Worm (Caenorhabditis elegans): ENCODE data around the gene nspe-2.

Gene nspe-2

DNA sequence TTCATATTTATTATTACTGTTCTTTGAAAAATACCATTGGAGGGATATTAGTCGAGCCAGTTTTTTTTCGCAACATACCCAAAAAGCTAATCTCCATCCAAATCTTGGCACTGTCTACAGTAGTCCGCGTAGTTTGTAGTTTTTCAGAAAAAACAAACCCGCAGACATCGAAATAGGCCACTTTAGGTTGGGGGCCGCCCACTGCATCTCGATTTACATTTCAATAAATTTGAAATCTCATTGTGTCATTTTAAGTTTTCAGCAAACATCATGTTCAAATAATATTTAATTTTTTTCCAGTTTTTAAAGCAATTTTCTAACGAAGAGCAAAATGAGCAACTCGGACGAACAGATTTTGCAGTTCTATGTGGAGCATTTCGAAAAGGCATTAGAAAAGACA, 21.2 kb upstream of the nspe-2 start, which contains the start of gene nhr-235:
Gene nhr-235 (plus strand): TSS at position 301 of the 400 bp plus-strand sequence.
- TF ChIP-seq lin-13 (tag; optimal IDR thresholded peaks at IDR 0.05) (no peak), nhr-237 (tag; optimal IDR thresholded peaks at IDR 0.05) (no peak), mab-5 (tag; optimal IDR thresholded peaks at IDR 0.05) (no peak), nhr-12 (tag; optimal IDR thresholded peaks at IDR 0.05) (no peak), sem-2 (GFP tag; optimal IDR thresholded peaks at IDR 0.05) (no peak), mls-2 (tag; optimal IDR thresholded peaks at IDR 0.05) (no peak), pha-4 (tag; optimal IDR thresholded peaks at IDR 0.05) (no peak), ceh-43 (GFP tag; optimal IDR thresholded peaks at IDR 0.05) (no peak), elt-1 (tag; optimal IDR thresholded peaks at IDR 0.05; ENCODE audit: borderline replicate concordance, insufficient read depth) (no peak), unc-62 (GFP tag; optimal IDR thresholded peaks at IDR 0.05) (no peak), ces-1 (GFP tag; optimal IDR thresholded peaks at IDR 0.05) (no peak), unc-39 (tag; optimal IDR thresholded peaks at IDR 0.05) (no peak)

DNA sequence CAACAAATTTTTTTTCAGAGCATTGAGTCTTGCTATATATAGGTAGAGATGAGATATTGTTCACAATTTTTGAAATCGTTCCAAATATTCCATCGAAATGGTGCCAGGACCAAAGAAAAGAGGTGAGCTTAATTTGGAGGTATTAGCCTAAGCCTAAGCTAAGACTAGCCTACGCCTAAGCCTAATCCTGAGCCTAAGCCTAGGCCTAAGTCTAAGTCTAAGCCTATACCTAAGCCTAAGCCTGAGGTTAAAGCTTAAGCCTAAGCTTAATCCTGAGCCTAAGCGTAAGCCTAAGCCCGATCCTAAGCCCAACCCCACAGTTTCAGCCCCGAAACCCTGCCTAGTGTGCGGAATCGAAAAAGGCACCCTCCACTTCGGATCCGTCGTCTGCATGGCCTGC, 17.4 kb upstream of the nspe-2 start, which contains the start of gene nhr-234:
Gene nhr-234 (plus strand): TSS at position 77 of the 400 bp plus-strand sequence.
- TF ChIP-seq hlh-1 (tag; optimal IDR thresholded peaks at IDR 0.05) (no peak), drap-1 (GFP tag; optimal IDR thresholded peaks at IDR 0.05) (no peak)

DNA sequence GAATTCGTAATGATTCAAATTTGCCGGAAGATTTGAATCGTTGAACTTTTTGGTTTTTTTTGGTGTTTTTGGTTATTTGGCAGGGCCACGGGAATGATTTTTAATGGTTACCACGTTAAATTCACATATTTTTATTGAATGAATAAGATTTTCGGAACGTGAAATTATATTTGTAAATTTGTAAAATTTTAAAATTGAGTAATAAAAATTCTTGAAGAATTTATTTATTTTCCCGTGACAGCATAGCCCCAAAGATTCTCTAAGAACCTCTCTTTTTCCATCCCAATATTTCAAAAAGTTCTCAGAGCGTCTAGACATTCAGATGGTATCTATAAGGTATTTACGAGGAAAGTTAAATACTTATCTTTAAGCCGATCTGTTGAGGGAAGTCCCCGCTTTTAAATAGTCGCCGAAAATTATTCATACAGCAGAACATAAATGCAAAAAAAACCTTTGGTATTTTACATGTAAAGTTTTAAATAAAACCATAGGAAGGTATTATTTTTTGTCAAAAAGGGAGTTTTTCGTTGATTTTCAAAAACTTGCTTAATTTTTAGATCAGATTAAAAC, 15.6 kb upstream of the nspe-2 start, which contains the start of gene Y38E10A.17:
Gene Y38E10A.17 (minus strand): TSS at position 51 of the 570 bp plus-strand sequence.
- TF ChIP-seq pha-4 (tag; optimal IDR thresholded peaks at IDR 0.05): no peak

DNA sequence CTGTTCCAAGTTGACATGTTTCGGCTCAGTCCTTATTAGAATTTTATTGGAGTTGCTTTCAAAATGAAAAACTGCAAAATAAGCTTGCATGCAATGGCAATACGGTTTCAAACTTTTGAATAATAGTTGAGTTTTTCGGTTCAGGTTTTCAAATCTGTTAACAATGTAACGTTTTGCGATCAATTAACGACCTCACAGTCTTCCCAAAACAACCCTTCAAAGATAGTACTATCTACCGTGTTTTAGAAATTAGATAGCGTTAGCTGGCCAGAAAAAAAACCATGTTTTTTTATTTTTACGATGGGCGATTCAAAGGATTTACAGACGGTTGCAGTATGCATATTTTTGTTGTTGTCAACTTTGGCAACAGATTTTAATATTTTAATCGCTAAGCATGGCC, 11.7 kb upstream of the nspe-2 start, which contains the start of gene Y38E10A.34:
Gene Y38E10A.34 (plus strand): TSS at position 301 of the 400 bp plus-strand sequence.
- TF ChIP-seq cnd-1 (tag; optimal IDR thresholded peaks at IDR 0.05): no peak
- TF ChIP-seq M03D4.4 (tag; optimal IDR thresholded peaks at IDR 0.05): no peak
- no peak for TF ChIP-seq nhr-76 (tag; optimal IDR thresholded peaks at IDR 0.05)
- TF ChIP-seq snpc-4 (tag; optimal IDR thresholded peaks at IDR 0.05): no peak
- TF ChIP-seq nhr-237 (tag; optimal IDR thresholded peaks at IDR 0.05): no peak
- TF ChIP-seq tbx-8 (GFP tag; optimal IDR thresholded peaks at IDR 0.05): no peak
- no peak for TF ChIP-seq blmp-1 (tag; optimal IDR thresholded peaks at IDR 0.05)
- TF ChIP-seq sem-2 (GFP tag; optimal IDR thresholded peaks at IDR 0.05): no peak
- TF ChIP-seq mep-1 (tag; optimal IDR thresholded peaks at IDR 0.05): no peak

DNA sequence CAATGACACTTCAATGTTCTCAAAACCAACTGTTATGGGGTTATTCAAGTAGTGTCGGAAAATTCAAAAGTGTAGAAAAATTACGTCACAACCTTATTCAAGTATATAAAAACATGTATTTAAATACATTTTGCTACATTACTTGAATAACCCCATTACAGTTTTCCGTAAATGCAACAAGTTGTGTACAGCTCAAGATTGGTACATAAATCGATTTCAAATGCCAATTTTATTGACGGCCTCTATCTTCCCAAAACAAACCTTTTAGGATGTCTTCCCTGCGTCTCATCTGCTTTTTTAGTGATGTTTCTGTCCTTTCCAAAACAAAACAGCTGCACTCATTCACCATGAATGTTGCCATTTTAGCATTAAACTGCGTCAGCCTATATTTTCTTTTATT, 10.2 kb upstream of the nspe-2 start, which contains the start of gene Y38E10A.28:
Gene Y38E10A.28 (plus strand): TSS at position 301 of the 400 bp plus-strand sequence.
- TF ChIP-seq lsy-2 (tag; optimal IDR thresholded peaks at IDR 0.05) (no peak), unc-120 (tag; optimal IDR thresholded peaks at IDR 0.05; ENCODE audit: poor library complexity, severe bottlenecking) (no peak), ceh-43 (GFP tag; optimal IDR thresholded peaks at IDR 0.05) (no peak), pha-4 (tag; optimal IDR thresholded peaks at IDR 0.05) (no peak), ztf-11 (tag; optimal IDR thresholded peaks at IDR 0.05) (no peak), blmp-1 (tag; optimal IDR thresholded peaks at IDR 0.05) (no peak), drap-1 (GFP tag; optimal IDR thresholded peaks at IDR 0.05) (no peak), nhr-28 (tag; optimal IDR thresholded peaks at IDR 0.05) (no peak), elt-3 (tag; optimal IDR thresholded peaks at IDR 0.05) (no peak), zip-8 (tag; optimal IDR thresholded peaks at IDR 0.05) (no peak), nhr-2 (tag; optimal IDR thresholded peaks at IDR 0.05) (no peak), mep-1 (tag; optimal IDR thresholded peaks at IDR 0.05) (no peak), cnd-1 (tag; optimal IDR thresholded peaks at IDR 0.05) (no peak), sptf-1 (tag; optimal IDR thresholded peaks at IDR 0.05) (no peak), ces-1 (GFP tag; optimal IDR thresholded peaks at IDR 0.05) (no peak), nhr-237 (tag; optimal IDR thresholded peaks at IDR 0.05) (no peak), flh-1 (GFP tag; optimal IDR thresholded peaks at IDR 0.05) (no peak), M03D4.4 (tag; optimal IDR thresholded peaks at IDR 0.05) (no peak)

DNA sequence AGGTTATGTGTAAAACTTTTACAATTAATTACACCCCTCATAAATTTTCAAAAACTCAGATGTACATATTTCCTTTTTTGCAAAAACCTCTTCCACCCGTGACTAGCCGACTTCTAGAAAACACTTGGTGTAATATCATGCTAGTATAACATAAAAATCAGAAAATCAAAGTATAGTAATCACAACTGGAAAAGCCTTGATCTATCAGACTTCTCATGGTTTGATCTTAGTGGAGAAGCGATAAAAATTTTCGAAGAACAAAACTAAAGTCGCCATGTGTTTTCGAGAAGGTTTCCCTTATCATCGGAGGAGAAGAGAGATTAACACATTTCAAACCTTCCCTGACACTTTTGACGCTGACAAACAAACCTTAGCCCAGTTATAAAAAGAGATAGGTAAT, 9.4 kb upstream of the nspe-2 start, which contains the start of gene nspe-5:
Gene nspe-5 (plus strand): TSS at position 301 of the 400 bp plus-strand sequence.
- TF ChIP-seq tbx-8 (GFP tag; optimal IDR thresholded peaks at IDR 0.05): no peak
- no peak for TF ChIP-seq nhr-2 (tag; optimal IDR thresholded peaks at IDR 0.05)
- TF ChIP-seq drap-1 (GFP tag; optimal IDR thresholded peaks at IDR 0.05): no peak
- TF ChIP-seq snpc-4 (tag; optimal IDR thresholded peaks at IDR 0.05): no peak
- no peak for TF ChIP-seq lsy-2 (tag; optimal IDR thresholded peaks at IDR 0.05)
- TF ChIP-seq ceh-43 (GFP tag; optimal IDR thresholded peaks at IDR 0.05): no peak
- TF ChIP-seq mab-5 (tag; optimal IDR thresholded peaks at IDR 0.05): no peak
- TF ChIP-seq lin-13 (tag; optimal IDR thresholded peaks at IDR 0.05): no peak
- TF ChIP-seq unc-120 (tag; optimal IDR thresholded peaks at IDR 0.05; ENCODE audit: poor library complexity, severe bottlenecking): no peak
- TF ChIP-seq ces-1 (GFP tag; optimal IDR thresholded peaks at IDR 0.05): no peak
- TF ChIP-seq sptf-1 (tag; optimal IDR thresholded peaks at IDR 0.05): no peak
- no peak for TF ChIP-seq elt-1 (tag; optimal IDR thresholded peaks at IDR 0.05; ENCODE audit: borderline replicate concordance, insufficient read depth)
- TF ChIP-seq flh-1 (GFP tag; optimal IDR thresholded peaks at IDR 0.05): no peak
